Worm (Caenorhabditis elegans): ENCODE data around the gene fbxa-36.
"Not testable (repeated sequence)": the region's sequence is repeated elsewhere in the genome, so short reads cannot be mapped to it uniquely, and the experiment has no call there.

- TF ChIP-seq flt-1 (GFP tag; IDR thresholded peaks at IDR 0.05); ztf-29 (GFP tag; IDR thresholded peaks at IDR 0.05); ref-1 (GFP tag; conservative IDR thresholded peaks at IDR 0.05); T22C8.4 (GFP tag; IDR thresholded peaks at IDR 0.05); ztf-23 (GFP tag; IDR thresholded peaks at IDR 0.05); med-1 (GFP tag; optimal IDR thresholded peaks at IDR 0.05; ENCODE audit: insufficient read depth); tab-1 (GFP tag; IDR thresholded peaks at IDR 0.05); klf-2 (GFP tag; conservative IDR thresholded peaks at IDR 0.05); cog-1 (tag; optimal IDR thresholded peaks at IDR 0.05): not testable (repeated sequence)
Measured at ce11 chrIII:1266799-1267198, 26.2 kb downstream of the fbxa-36 start, which contains the start of gene fbxa-151.

Data from whole organism, midembryonic.